Fruit fly (Drosophila melanogaster) whole organism, prepupa: ENCODE measurements around the gene CG6739.
A peak's percentile ranks its signal among the peaks of the same experiment; 100 is the strongest.

Source experiments
- CG10631 ChIP-seq: fragments of 200-800 bp; sonication (Bioruptor generic); optimal IDR thresholded peaks from 2 replicates; lab custom pipeline; 2016; ENCODE audit warnings: missing biosample characterization, missing genetic modification characterization
- CG15336 ChIP-seq: fragments of 200-800 bp; sonication (Bioruptor generic); IDR thresholded peaks from 2 replicates; pipeline ENCODE4 v1.3.6; 2022; ENCODE audit warnings: missing biosample characterization, missing genetic modification characterization
- CG1621 ChIP-seq: fragments of 200-800 bp; sonication (Bioruptor generic); optimal IDR thresholded peaks from 3 replicates; lab custom pipeline; 2018; ENCODE audit warnings: missing biosample characterization, mild to moderate bottlenecking, missing genetic modification characterization
- CG32006 ChIP-seq: fragments of 200-800 bp; sonication (Bioruptor generic); optimal IDR thresholded peaks from 3 replicates; lab custom pipeline; 2017; ENCODE audit warnings: missing biosample characterization, mild to moderate bottlenecking, missing genetic modification characterization
- CG34406 ChIP-seq: fragments of 200-800 bp; sonication (Bioruptor generic); optimal IDR thresholded peaks from 3 replicates; lab custom pipeline; 2016; ENCODE audit warnings: missing biosample characterization, missing genetic modification characterization
- CG3919 ChIP-seq: fragments of 200-800 bp; sonication (Bioruptor generic); optimal IDR thresholded peaks from 3 replicates; lab custom pipeline; 2016; ENCODE audit warnings: missing biosample characterization, missing genetic modification characterization
- CG6854 ChIP-seq: fragments of 200-800 bp; sonication (Bioruptor generic); optimal IDR thresholded peaks from 2 replicates; lab custom pipeline; 2017; ENCODE audit warnings: missing biosample characterization, mild to moderate bottlenecking, missing genetic modification characterization
- CG7368 ChIP-seq: fragments of 200-800 bp; sonication (Bioruptor generic); optimal IDR thresholded peaks from 3 replicates; lab custom pipeline; 2016; ENCODE audit warnings: missing biosample characterization, missing genetic modification characterization
- CG8119 ChIP-seq: fragments of 200-800 bp; sonication (Bioruptor generic); IDR thresholded peaks from 3 replicates; pipeline ENCODE4 v1.3.6; 2022; ENCODE audit warnings: missing biosample characterization, missing genetic modification characterization
- CG8632 ChIP-seq: fragments of 200-800 bp; sonication (Bioruptor generic); optimal IDR thresholded peaks from 3 replicates; lab custom pipeline; 2016; ENCODE audit warnings: missing biosample characterization, missing genetic modification characterization
- Eip93F ChIP-seq: fragments of 200-800 bp; sonication (Bioruptor generic); optimal IDR thresholded peaks from 2 replicates; lab custom pipeline; 2016; ENCODE audit warnings: missing biosample characterization, mild to moderate bottlenecking, missing genetic modification characterization
- Ets21C ChIP-seq: fragments of 200-800 bp; sonication (Bioruptor generic); optimal IDR thresholded peaks from 3 replicates; lab custom pipeline; 2016; ENCODE audit warnings: missing biosample characterization, missing genetic modification characterization
- Gug ChIP-seq: fragments of 200-800 bp; sonication (Bioruptor generic); IDR thresholded peaks from 2 replicates; pipeline ENCODE4 v1.3.6; 2022; ENCODE audit warnings: missing biosample characterization, missing genetic modification characterization
- Hr39 ChIP-seq: fragments of 200-800 bp; sonication (Bioruptor generic); optimal IDR thresholded peaks from 2 replicates; lab custom pipeline; 2016; ENCODE audit warnings: missing biosample characterization, missing genetic modification characterization
- Hr4 ChIP-seq: fragments of 200-800 bp; sonication (Bioruptor generic); optimal IDR thresholded peaks from 3 replicates; lab custom pipeline; 2016; ENCODE audit warnings: missing biosample characterization, missing genetic modification characterization
- Sox102F ChIP-seq: fragments of 200-800 bp; sonication (Bioruptor generic); optimal IDR thresholded peaks from 2 replicates; lab custom pipeline; 2016; ENCODE audit warnings: missing biosample characterization, mild to moderate bottlenecking, missing genetic modification characterization
- achi ChIP-seq: fragments of 200-800 bp; sonication (Bioruptor generic); optimal IDR thresholded peaks from 3 replicates; lab custom pipeline; 2016; ENCODE audit warnings: missing biosample characterization, missing genetic modification characterization
- dac ChIP-seq: fragments of 200-800 bp; sonication (Bioruptor generic); optimal IDR thresholded peaks from 2 replicates; lab custom pipeline; 2017; ENCODE audit warnings: missing biosample characterization, mild to moderate bottlenecking, missing genetic modification characterization
- dsx ChIP-seq: fragments of 200-800 bp; optimal IDR thresholded peaks from 3 replicates; lab custom pipeline; 2019; ENCODE audit warnings: missing biosample characterization, mild to moderate bottlenecking, missing genetic modification characterization, moderate library complexity; ENCODE audit not compliant: poor library complexity, severe bottlenecking
- eg ChIP-seq: fragments of 200-800 bp; sonication (Bioruptor generic); IDR thresholded peaks from 3 replicates; pipeline ENCODE4 v1.3.6; 2022; ENCODE audit warnings: missing biosample characterization, missing genetic modification characterization
- fkh ChIP-seq: fragments of 200-800 bp; sonication (Bioruptor generic); optimal IDR thresholded peaks from 3 replicates; lab custom pipeline; 2017; ENCODE audit warnings: missing biosample characterization, mild to moderate bottlenecking, missing genetic modification characterization, moderate library complexity
- lz ChIP-seq: fragments of 200-800 bp; sonication (Bioruptor generic); optimal IDR thresholded peaks from 3 replicates; lab custom pipeline; 2016; ENCODE audit warnings: missing biosample characterization, missing genetic modification characterization
- net ChIP-seq: fragments of 200-800 bp; sonication (Bioruptor generic); optimal IDR thresholded peaks from 3 replicates; lab custom pipeline; 2016; ENCODE audit warnings: missing biosample characterization, missing genetic modification characterization
- ss ChIP-seq, 2 experiments: fragments of 200-800 bp; sonication (Bioruptor generic); optimal IDR thresholded peaks; 2 replicates in 1 of 2; 3 replicates in 1 of 2; lab custom pipeline; 2017 to 2018; ENCODE audit warnings: mild to moderate bottlenecking in 2 of 2, missing biosample characterization in 2 of 2, missing genetic modification characterization in 2 of 2, moderate library complexity in 1 of 2
- svp ChIP-seq: fragments of 200-800 bp; sonication (Bioruptor generic); peaks from one replicate; lab custom pipeline; 2016; ENCODE audit warnings: missing biosample characterization, missing genetic modification characterization
- vri ChIP-seq: fragments of 200-800 bp; sonication (Bioruptor generic); optimal IDR thresholded peaks from 3 replicates; lab custom pipeline; 2016; ENCODE audit warnings: missing biosample characterization, mild to moderate bottlenecking, missing genetic modification characterization

The CG6739 gene

DNA sequence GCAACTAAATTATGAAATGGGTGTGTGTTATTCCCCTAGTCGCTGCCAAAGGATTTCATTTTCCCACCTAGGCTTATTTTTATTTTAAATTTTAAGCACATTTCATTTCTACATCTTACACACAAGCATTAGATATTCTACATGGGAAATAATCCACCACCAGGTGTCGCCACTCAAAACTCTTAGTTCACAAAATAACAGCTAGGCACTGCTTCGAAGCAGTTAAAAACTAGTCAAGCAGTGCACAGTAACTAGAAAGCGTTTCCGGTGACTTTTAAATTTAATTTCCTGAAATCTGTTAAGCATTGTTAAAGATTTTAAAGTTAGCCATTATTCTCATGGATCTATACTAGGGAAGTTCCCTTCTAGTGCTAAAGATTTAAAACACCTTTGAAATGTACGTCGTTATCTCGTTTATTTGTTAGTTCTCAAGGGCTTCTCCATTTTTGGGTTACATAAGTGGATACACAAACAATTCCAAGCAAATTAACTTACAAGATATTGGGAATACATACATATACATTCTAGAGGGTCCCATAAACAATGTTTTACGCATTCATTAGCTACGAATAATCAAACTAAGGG lies 33.5 kb downstream of the CG6739 start (continued):
- TF ChIP-seq Eip93F (GFP tag; lab: Kevin White, UChicago) (no peak), CG10631 (GFP tag; lab: Kevin White, UChicago) (peak; percentile 24), dac (no peak), CG3919 (no peak), CG8119 (GFP tag; lab: Robert Waterston, UW) (no peak), CG34406 (no peak), ss (GFP tag; optimal IDR thresholded peaks at IDR 0.05; lab: Kevin White, UChicago) (no peak), CG15336 (GFP tag; lab: Robert Waterston, UW) (no peak), lz (GFP tag; lab: Kevin White, UChicago) (peak; percentile 28), eg (GFP tag; lab: Robert Waterston, UW) (peak; percentile 65; the same call in 2 of the 3 replicates), CG1621 (tag; lab: Kevin White, UChicago) (no peak), svp (GFP tag; lab: Kevin White, UChicago) (no peak), vri (GFP tag; lab: Kevin White, UChicago) (no peak), Ets21C (GFP tag; lab: Kevin White, UChicago) (no peak), Hr4 (GFP tag; lab: Kevin White, UChicago) (peak; percentile 40), net (GFP tag; lab: Kevin White, UChicago) (no peak), Gug (GFP tag; lab: Robert Waterston, UW) (no peak; the same call in 1 of the 2 replicates), Hr39 (GFP tag; lab: Kevin White, UChicago) (peak; percentile 53), CG8632 (GFP tag; lab: Kevin White, UChicago) (no peak), fkh (GFP tag; lab: Kevin White, UChicago) (no peak), dsx (GFP tag; lab: Kevin White, UChicago) (no peak), CG32006 (no peak), Sox102F (GFP tag; lab: Kevin White, UChicago) (no peak)

DNA sequence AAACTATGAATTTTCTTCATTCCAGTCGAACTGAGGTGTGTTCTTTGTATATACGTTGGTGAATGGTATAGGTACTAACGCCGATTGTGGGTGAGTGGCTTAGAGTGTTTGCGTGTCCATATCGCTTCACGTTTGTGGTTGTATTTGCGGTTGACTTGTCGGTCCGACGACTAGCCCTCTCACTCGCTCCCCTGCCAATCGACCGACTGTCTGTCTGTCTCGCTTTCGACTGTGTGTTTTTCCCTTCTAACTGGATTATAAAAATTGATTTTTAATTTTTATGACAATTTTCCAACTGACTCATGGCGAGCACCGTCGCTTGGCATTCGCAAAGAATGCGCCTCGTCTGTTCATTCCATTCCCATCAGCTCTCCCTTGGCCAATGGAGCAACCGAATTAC lies 51.4 kb downstream of the CG6739 start:
- TF ChIP-seq CG7368 (GFP tag; lab: Kevin White, UChicago) (no peak), CG10631 (GFP tag; lab: Kevin White, UChicago) (no peak), achi (GFP tag; lab: Kevin White, UChicago) (no peak)
- TF ChIP-seq, all 60 proteins: peak for 0

DNA sequence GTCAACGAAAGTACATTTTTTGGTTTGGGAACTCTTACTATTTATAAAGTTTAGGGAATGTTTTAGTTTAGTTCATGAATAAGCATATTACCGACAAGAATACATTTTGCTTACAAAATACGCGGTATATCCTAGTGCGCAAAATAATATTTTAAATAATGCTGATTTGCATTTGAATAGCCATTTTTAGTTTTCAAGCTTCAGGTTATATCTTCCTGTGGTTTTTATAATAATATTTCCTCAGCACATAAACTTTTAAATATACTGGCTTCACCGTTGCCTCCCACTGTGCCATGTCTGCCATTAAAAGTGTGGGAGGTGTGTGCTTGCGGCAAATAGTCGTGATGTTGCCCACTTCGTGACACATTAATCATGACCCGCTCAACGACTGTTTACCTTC lies 51.9 kb downstream of the CG6739 start:
- TF ChIP-seq CG6854: no peak
- no peak for TF ChIP-seq ss (GFP tag; optimal IDR thresholded peaks at IDR 0.05; lab: Kevin White, UChicago)
- TF ChIP-seq CG32006: peak; percentile 2
- TF ChIP-seq vri (GFP tag; lab: Kevin White, UChicago): no peak

DNA sequence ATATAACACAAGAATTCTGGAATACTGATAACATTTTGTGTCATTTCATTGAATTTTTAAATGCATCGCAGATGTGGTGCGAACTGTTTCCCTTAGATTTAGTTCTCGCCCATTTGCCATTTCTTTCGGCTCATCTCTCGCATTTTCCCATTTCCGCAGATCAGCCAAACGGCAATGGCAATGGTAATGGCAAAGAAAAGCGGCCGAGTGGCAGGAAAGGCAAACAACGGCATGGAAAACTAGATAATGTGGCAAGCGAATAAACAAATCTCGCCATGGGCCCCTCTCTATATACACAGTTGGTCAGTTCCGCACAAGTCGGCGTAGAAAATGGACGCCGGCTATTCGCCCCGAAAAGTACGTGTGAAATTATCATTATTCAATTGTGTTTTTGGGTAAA lies 57.6 kb downstream of the CG6739 start, which contains the start of gene Myo28B1:
Gene Myo28B1, plus strand, starts transcription at position 301 of the 400 bp plus-strand sequence.
- TF ChIP-seq svp (GFP tag; lab: Kevin White, UChicago) (peak; percentile 14), Hr39 (GFP tag; lab: Kevin White, UChicago) (no peak)
- TF ChIP-seq, all 60 proteins: peak for 1
